Worm (Caenorhabditis elegans): ENCODE measurements around the gene tos-1.

DNA sequence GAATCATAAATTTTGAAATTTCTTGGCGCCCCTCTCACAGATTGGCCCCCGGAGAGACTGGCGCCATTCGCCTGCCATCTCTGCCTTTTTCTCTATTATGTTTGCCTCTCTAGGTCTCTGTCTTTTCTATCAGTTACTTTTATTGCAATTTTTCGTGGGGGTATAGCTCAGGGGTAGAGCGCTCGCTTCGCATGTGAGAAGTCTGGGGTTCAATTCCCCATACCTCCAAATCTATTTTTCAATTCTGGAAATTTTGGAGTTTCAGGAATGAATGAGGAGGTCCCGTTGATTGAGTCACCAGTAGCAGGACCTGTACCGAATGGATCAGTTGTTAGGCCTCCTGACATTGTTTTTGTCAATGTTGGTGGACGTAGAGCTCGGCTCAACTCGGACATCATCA is 26.0 kb downstream of the tos-1 start, which contains the start of gene kvs-3:
- TF ChIP-seq unc-39 (tag; optimal IDR thresholded peaks at IDR 0.05) (no peak), ZK546.5 (tag; optimal IDR thresholded peaks at IDR 0.05) (no peak)

Measured in whole organism, L3 larva.